Fruit fly (Drosophila melanogaster): ENCODE results near the gene CG32756.

The CG32756 gene

dm6 chrX:5899241-5900145 lies 46.0 kb upstream of the CG32756 start (continued):
- TF ChIP-seq Hmx (GFP tag; optimal IDR thresholded peaks at IDR 0.05) (no peak), so (GFP tag; IDR thresholded peaks at IDR 0.05) (no peak), Oaz (GFP tag; IDR thresholded peaks at IDR 0.05) (no peak), Kr (GFP tag; optimal IDR thresholded peaks at IDR 0.05) (peak; percentile 36), gfzf (GFP tag; optimal IDR thresholded peaks at IDR 0.05) (no peak), CG16813 (GFP tag; IDR thresholded peaks at IDR 0.05; ENCODE audit: partially characterized antibody) (no peak), Dip2 (GFP tag; IDR thresholded peaks at IDR 0.05) (no peak), CG34422 (GFP tag; IDR thresholded peaks at IDR 0.05) (peak; percentile 78; the same call in 2 of the 3 replicates), Bteb2 (GFP tag; optimal IDR thresholded peaks at IDR 0.05) (no peak), CG15073 (GFP tag; optimal IDR thresholded peaks at IDR 0.05) (no peak), CG7987 (GFP tag; optimal IDR thresholded peaks at IDR 0.05) (no peak), z (GFP tag; IDR thresholded peaks at IDR 0.05) (0 out of 3 replicates have a peak, but pooled peaks have one; percentile 36), bbx (GFP tag; IDR thresholded peaks at IDR 0.05; ENCODE audit: partially characterized antibody) (no peak), gsb (GFP tag; IDR thresholded peaks at IDR 0.05) (no peak), Rfx (GFP tag; IDR thresholded peaks at IDR 0.05) (peak; percentile 21; the same call in 1 of the 2 replicates), Ets65A (GFP tag) (no peak), CG17802 (tag; optimal IDR thresholded peaks at IDR 0.05) (no peak), jumu (GFP tag; optimal IDR thresholded peaks at IDR 0.05) (no peak), sug (tag; optimal IDR thresholded peaks at IDR 0.05) (no peak), eyg (GFP tag; optimal IDR thresholded peaks at IDR 0.05) (no peak), tio (GFP tag; optimal IDR thresholded peaks at IDR 0.05) (no peak), CG3065 (GFP tag; optimal IDR thresholded peaks at IDR 0.05) (no peak), zfh2 (GFP tag; optimal IDR thresholded peaks at IDR 0.05) (no peak), CG6254 (GFP tag; optimal IDR thresholded peaks at IDR 0.05) (no peak), Adf1 (GFP tag; IDR thresholded peaks at IDR 0.05) (peak; percentile 66), CG18619 (GFP tag; optimal IDR thresholded peaks at IDR 0.05) (no peak), ham (GFP tag; IDR thresholded peaks at IDR 0.05) (no peak), CG3838 (GFP tag; optimal IDR thresholded peaks at IDR 0.05) (no peak), Hr78 (GFP tag; optimal IDR thresholded peaks at IDR 0.05) (no peak), wdn (GFP tag; IDR thresholded peaks at IDR 0.05) (no peak), Camta (GFP tag; optimal IDR thresholded peaks at IDR 0.05) (no peak), fd102C (GFP tag; optimal IDR thresholded peaks at IDR 0.05) (no peak), Dad (GFP tag; optimal IDR thresholded peaks at IDR 0.05) (no peak), CG11093 (GFP tag; IDR thresholded peaks at IDR 0.05) (no peak; the same call in 2 of the 3 replicates), org-1 (GFP tag; optimal IDR thresholded peaks at IDR 0.05) (no peak), gem (tag; optimal IDR thresholded peaks at IDR 0.05) (no peak), TFAM (GFP tag; optimal IDR thresholded peaks at IDR 0.05) (no peak), CG13775 (GFP tag; optimal IDR thresholded peaks at IDR 0.05) (no peak), schlank (tag; optimal IDR thresholded peaks at IDR 0.05) (peak; percentile 31), CG8290 (GFP tag; optimal IDR thresholded peaks at IDR 0.05) (no peak), CG8290 (tag; optimal IDR thresholded peaks at IDR 0.05) (peak; percentile 7 to 68), CG7271 (tag; optimal IDR thresholded peaks at IDR 0.05) (no peak), vvl (GFP tag; IDR thresholded peaks at IDR 0.05) (no peak), CG1647 (GFP tag; optimal IDR thresholded peaks at IDR 0.05) (no peak), CG16779 (GFP tag; IDR thresholded peaks at IDR 0.05) (no peak), NFAT (GFP tag; IDR thresholded peaks at IDR 0.05) (0 out of 2 replicates have a peak, but pooled peaks have one; percentile 12), CG33213 (GFP tag; optimal IDR thresholded peaks at IDR 0.05) (peak; percentile 15), cato (GFP tag; optimal IDR thresholded peaks at IDR 0.05; ENCODE audit: borderline replicate concordance) (no peak), dmrt11E (tag; optimal IDR thresholded peaks at IDR 0.05) (no peak), odd (GFP tag; optimal IDR thresholded peaks at IDR 0.05) (no peak)
